Fruit fly (Drosophila melanogaster): Measurements from ENCODE around the gene bves.
A peak's percentile ranks its signal among the peaks of the same experiment; 100 is the strongest.

Gene bves

DNA sequence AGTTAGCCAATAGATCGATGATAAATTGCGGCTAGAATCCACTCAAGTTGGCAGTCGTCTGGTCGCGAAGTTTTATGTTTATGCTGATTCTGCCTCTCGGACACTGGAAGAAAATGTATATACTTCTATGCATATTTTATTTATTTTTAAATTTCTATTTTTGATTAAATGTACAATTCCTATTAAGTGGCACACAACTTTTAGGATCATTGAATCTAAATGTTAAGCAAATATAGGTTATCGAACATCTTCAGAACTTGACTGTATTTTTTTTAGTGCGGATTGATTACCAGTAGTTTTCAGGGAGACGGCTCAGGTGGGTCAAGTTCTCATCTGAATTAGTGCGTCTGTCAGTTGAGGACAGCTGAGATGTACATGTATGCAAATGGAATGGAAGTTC lies 73.5 kb downstream of the bves start:
- peak; percentile 49 for TF ChIP-seq spab (GFP tag; optimal IDR thresholded peaks at IDR 0.05)
- TF ChIP-seq CG6276 (GFP tag; optimal IDR thresholded peaks at IDR 0.05): no peak
- no peak for TF ChIP-seq CG31627 (GFP tag; optimal IDR thresholded peaks at IDR 0.05)
- TF ChIP-seq CG11762 (GFP tag; optimal IDR thresholded peaks at IDR 0.05; ENCODE audit: insufficient read depth): peak; percentile 18
- no peak for TF ChIP-seq Hr4 (GFP tag; optimal IDR thresholded peaks at IDR 0.05)
- TF ChIP-seq Met (GFP tag; optimal IDR thresholded peaks at IDR 0.05): peak; percentile 25
- peak; percentile 36 for TF ChIP-seq CG34406 (GFP tag; optimal IDR thresholded peaks at IDR 0.05)
- peak; percentile 33 for TF ChIP-seq net (GFP tag; optimal IDR thresholded peaks at IDR 0.05)
- peak; percentile 16 to 74 for TF ChIP-seq ss (GFP tag; optimal IDR thresholded peaks at IDR 0.05)
- no peak for TF ChIP-seq vri (GFP tag; optimal IDR thresholded peaks at IDR 0.05)
- TF ChIP-seq Ets96B (tag; optimal IDR thresholded peaks at IDR 0.05): peak; percentile 72
- TF ChIP-seq CG10669 (GFP tag; optimal IDR thresholded peaks at IDR 0.05): peak; percentile 70
- TF ChIP-seq acj6 (GFP tag; optimal IDR thresholded peaks at IDR 0.05): peak; percentile 54
- no peak for TF ChIP-seq Hr38 (GFP tag; optimal IDR thresholded peaks at IDR 0.05)
- TF ChIP-seq CG11294 (GFP tag; IDR thresholded peaks at IDR 0.05): peak; percentile 14; the same call in 1 of the 2 replicates
- peak; percentile 52 for TF ChIP-seq achi (GFP tag; optimal IDR thresholded peaks at IDR 0.05)
- TF ChIP-seq Hr39 (GFP tag; optimal IDR thresholded peaks at IDR 0.05): no peak
- peak; percentile 8 for TF ChIP-seq Sox14 (GFP tag; optimal IDR thresholded peaks at IDR 0.05)
- TF ChIP-seq CG6163 (GFP tag; IDR thresholded peaks at IDR 0.05): no peak; the same call in 1 of the 3 replicates
- peak; percentile 9 for TF ChIP-seq CG32006 (GFP tag; optimal IDR thresholded peaks at IDR 0.05)
- TF ChIP-seq Sox15 (GFP tag; optimal IDR thresholded peaks at IDR 0.05): no peak
- TF ChIP-seq Eip93F (GFP tag; optimal IDR thresholded peaks at IDR 0.05): no peak
- no peak for TF ChIP-seq Sox102F (GFP tag; optimal IDR thresholded peaks at IDR 0.05)
- TF ChIP-seq CG8119 (GFP tag; IDR thresholded peaks at IDR 0.05): 0 out of 3 replicates have a peak, but pooled peaks have one; percentile 21
- no peak for TF ChIP-seq Lpt (GFP tag; optimal IDR thresholded peaks at IDR 0.05)
- peak; percentile 41 for TF ChIP-seq fd59A (GFP tag; optimal IDR thresholded peaks at IDR 0.05)
- peak; percentile 86 for TF ChIP-seq Eip78C (GFP tag)
- peak; percentile 22 for TF ChIP-seq esn (GFP tag; optimal IDR thresholded peaks at IDR 0.05)
- TF ChIP-seq fd85E (GFP tag; optimal IDR thresholded peaks at IDR 0.05): no peak
- TF ChIP-seq CG10631 (GFP tag; optimal IDR thresholded peaks at IDR 0.05): peak; percentile 62
- no peak for TF ChIP-seq Ets21C (GFP tag; optimal IDR thresholded peaks at IDR 0.05)
- peak; percentile 40 for TF ChIP-seq pdm3 (GFP tag; optimal IDR thresholded peaks at IDR 0.05)
- peak; percentile 55 for TF ChIP-seq CG6808 (GFP tag; optimal IDR thresholded peaks at IDR 0.05)
- TF ChIP-seq salr (GFP tag; optimal IDR thresholded peaks at IDR 0.05): peak in 1 of 2 experiments; percentile 39
- TF ChIP-seq CG7368 (GFP tag; optimal IDR thresholded peaks at IDR 0.05): peak; percentile 52
- TF ChIP-seq CG6854 (GFP tag; optimal IDR thresholded peaks at IDR 0.05): no peak
- no peak for TF ChIP-seq Blimp-1 (GFP tag; optimal IDR thresholded peaks at IDR 0.05)
- TF ChIP-seq CG8632 (GFP tag; optimal IDR thresholded peaks at IDR 0.05): peak; percentile 45
- TF ChIP-seq CG9139 (GFP tag; optimal IDR thresholded peaks at IDR 0.05): peak; percentile 52
- TF ChIP-seq CG3919 (GFP tag; optimal IDR thresholded peaks at IDR 0.05): peak; percentile 50
- TF ChIP-seq Eip75B (GFP tag; optimal IDR thresholded peaks at IDR 0.05): peak; percentile 41
- TF ChIP-seq fkh (GFP tag; optimal IDR thresholded peaks at IDR 0.05): no peak
- no peak for TF ChIP-seq dac (GFP tag; optimal IDR thresholded peaks at IDR 0.05)
- TF ChIP-seq Smox (GFP tag; optimal IDR thresholded peaks at IDR 0.05): no peak
- no peak for TF ChIP-seq CG11902 (GFP tag; optimal IDR thresholded peaks at IDR 0.05)
- no peak for TF ChIP-seq CG8319 (GFP tag; optimal IDR thresholded peaks at IDR 0.05)
- no peak for TF ChIP-seq eg (GFP tag; IDR thresholded peaks at IDR 0.05)
- peak; percentile 68 for TF ChIP-seq CG3032 (tag; optimal IDR thresholded peaks at IDR 0.05)
- no peak for TF ChIP-seq cyc (GFP tag; optimal IDR thresholded peaks at IDR 0.05)
- TF ChIP-seq topi (GFP tag; optimal IDR thresholded peaks at IDR 0.05): peak; percentile 12
- peak; percentile 55 for TF ChIP-seq CG1621 (tag; optimal IDR thresholded peaks at IDR 0.05)
- TF ChIP-seq CG4318 (GFP tag; optimal IDR thresholded peaks at IDR 0.05): no peak
- peak; percentile 57 for TF ChIP-seq svp (GFP tag)

Measured in whole organism, prepupa.